Worm (Caenorhabditis elegans) whole organism, L4 larva: ENCODE results near the gene fbxa-197.

Experiments
- F49E8.2 ChIP-seq: sonication (generic microtip); optimal IDR thresholded peaks from 2 replicates; lab custom pipeline; 2016; ENCODE audit warnings: missing compliant biosample characterization, mild to moderate bottlenecking, missing genetic modification characterization, borderline replicate concordance
- aly-2 ChIP-seq: sonication (generic microtip); optimal IDR thresholded peaks from 2 replicates; lab custom pipeline; 2018; ENCODE audit warnings: missing biosample characterization, missing genetic modification characterization
- ceh-82 ChIP-seq: sonication (generic microtip); optimal IDR thresholded peaks from 2 replicates; lab custom pipeline; 2017; ENCODE audit warnings: missing biosample characterization, missing genetic modification characterization
- ctbp-1 ChIP-seq: fragments of 200-800 bp; sonication (Bioruptor generic); IDR thresholded peaks from 2 replicates; pipeline ENCODE4 v1.3.6; 2022; ENCODE audit warnings: missing genetic modification reagents, missing genetic modification characterization, missing compliant biosample characterization
- daf-19 ChIP-seq: fragments of 200-800 bp; sonication (Bioruptor generic); conservative IDR thresholded peaks from 2 replicates; pipeline ENCODE4 v1.3.6; 2022; ENCODE audit warnings: missing genetic modification characterization, missing compliant biosample characterization
- lin-39 ChIP-seq: fragments of 150-350 bp; optimal IDR thresholded peaks from 2 replicates; lab custom pipeline; 2014; ENCODE audit warnings: missing biosample characterization, missing genetic modification reagents, missing genetic modification characterization
- mep-1 ChIP-seq: fragments of 150-350 bp; sonication (generic microtip); optimal IDR thresholded peaks from 3 replicates; lab custom pipeline; 2014; ENCODE audit warnings: missing biosample characterization, missing genetic modification characterization
- nhr-28 ChIP-seq: fragments of 150-350 bp; optimal IDR thresholded peaks from 2 replicates; lab custom pipeline; 2014; ENCODE audit warnings: missing biosample characterization, missing genetic modification characterization
- nhr-77 ChIP-seq: fragments of 150-350 bp; optimal IDR thresholded peaks from 2 replicates; lab custom pipeline; 2014; ENCODE audit warnings: missing biosample characterization, missing genetic modification characterization

DNA sequence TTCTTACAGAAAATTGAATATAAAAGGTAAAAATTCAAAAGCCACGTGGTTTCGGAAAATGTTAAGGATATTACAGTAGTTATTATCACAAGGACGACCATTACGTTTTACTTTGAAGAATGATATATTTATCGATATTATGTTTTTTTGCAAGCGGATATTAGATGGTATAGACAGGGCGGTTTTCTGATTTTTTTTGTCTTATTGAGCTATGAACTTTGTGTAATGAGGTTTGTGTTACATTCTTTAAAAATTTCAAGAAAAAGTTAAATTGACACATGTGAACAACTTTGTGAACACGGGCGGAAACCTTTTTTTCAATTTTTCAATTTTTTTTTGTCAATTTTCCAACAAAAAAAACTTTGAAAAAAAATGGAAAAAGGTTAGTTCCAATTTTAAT, 42.6 kb upstream of the fbxa-197 start, which contains the start of gene srbc-50:
- TF ChIP-seq F49E8.2 (tag; lab: Kevin White, UChicago) (no peak), daf-19 (GFP tag; lab: Robert Waterston, UW) (no peak), lin-39 (tag; lab: Kevin White, UChicago) (no peak), nhr-77 (no peak), ceh-82 (tag; lab: Kevin White, UChicago) (no peak), nhr-28 (tag; lab: Kevin White, UChicago) (no peak), ctbp-1 (GFP tag; lab: Robert Waterston, UW) (no peak), aly-2 (no peak), mep-1 (tag; lab: Kevin White, UChicago) (no peak)
